Fruit fly (Drosophila melanogaster) whole organism, larva: ENCODE results near the gene CG15930.

ENCODE experiments used
- noc ChIP-seq: fragments of 200-800 bp; sonication (Bioruptor generic); optimal IDR thresholded peaks from 3 replicates; lab custom pipeline; 2019; ENCODE audit warnings: missing biosample characterization, mild to moderate bottlenecking, missing genetic modification characterization, moderate library complexity

Gene CG15930

DNA sequence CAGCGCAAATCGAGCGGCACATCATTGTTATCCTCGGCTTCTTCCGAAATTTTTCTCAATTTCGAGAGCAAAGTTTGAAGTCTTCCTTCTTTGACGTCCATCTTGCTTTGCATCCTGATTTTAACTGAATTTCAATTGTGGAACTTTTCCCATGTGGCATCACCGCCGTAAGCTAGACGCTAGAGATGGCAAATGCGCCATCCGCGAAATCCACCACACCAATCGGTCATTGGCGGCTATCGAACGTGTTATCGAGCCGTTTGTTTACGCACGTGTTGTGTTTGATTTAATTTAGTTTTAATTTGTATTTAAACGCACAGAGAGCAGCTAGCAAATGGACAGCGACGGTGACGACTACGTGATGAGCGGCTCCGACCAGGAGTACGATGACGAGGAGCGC is at the start of gene CG15930, which contains the start of gene Sas10:
CG15930 (minus strand) TSS at position 126 of the 400 bp plus-strand sequence.
Sas10 (plus strand) TSS at position 240 of the 400 bp plus-strand sequence.
- TF ChIP-seq noc = no peak

DNA sequence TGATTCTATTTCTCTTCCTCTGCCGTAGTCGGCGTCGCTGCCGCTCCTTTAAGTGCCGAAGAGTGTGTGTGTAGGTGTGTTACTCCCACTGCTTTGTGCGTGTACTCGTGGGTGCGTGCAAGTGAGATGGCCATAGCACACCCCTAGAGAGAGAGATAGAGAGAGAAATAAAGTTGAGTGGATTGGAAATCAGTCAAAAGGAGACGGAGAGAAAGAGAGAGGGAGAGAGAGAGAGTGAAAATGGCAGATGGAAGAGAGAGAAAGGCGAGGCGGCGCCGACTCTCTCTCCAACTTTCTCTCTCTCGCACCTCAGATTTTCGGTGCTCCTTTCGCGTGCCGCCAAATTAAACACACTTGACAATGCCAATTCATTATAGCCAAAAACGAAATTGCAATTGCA is 46.9 kb upstream of the CG15930 start:
- no peak for TF ChIP-seq noc

DNA sequence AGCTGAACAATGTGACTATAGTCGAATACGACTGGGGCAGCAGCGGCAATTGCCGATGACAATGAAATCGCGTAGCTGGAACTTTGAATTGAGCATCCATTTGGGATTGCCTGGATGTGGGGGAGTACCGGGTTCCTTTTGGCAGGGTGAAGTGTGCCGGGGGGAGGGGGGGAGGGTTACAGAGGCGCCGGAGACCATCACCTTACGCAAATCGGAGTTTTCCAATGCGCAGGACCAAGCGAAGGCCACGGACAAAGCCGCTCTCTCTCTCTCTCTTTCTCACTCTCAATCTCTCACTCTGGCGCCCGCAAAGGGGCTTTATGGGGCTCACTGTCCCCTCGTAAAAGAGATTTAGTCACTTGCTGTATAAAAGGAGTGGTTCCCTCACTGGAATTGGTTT is 46.0 kb upstream of the CG15930 start:
- no peak for TF ChIP-seq noc

DNA sequence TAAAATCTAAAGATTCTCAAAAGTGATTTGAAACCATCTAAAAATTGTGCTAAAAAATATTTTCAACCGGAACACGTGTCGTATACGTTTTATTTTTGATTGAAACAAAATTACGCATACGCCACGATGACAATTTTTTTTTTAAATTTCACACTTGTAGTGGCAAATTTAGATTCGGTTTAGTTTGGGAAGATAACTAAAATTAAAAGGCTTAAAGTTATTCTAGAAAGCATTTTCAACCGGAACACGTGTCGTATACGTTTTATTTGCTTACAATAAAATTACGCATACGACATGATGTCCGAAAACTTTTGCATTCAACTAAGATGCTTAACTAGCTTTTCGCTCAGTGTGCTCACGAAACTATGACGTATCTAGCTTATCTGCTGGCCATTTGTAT is 41.7 kb upstream of the CG15930 start:
- no peak for TF ChIP-seq noc

DNA sequence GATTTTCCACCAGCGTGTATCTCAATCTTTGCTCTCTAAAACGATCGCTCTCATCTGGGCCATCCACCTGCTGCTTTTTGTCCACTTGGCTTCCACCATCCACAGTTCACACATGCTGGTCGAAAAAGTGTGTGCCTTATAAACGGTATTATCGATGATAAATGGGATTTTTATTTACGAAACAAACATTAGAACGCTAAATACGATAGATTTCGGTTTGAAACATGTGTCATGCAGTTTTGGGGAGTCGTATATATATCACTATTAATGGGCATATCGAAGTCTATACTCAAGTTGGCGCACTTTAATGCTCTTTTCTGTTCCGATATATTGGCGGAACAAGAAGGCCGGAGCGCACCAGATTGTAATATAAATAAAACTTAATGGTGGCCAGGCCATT is 39.9 kb upstream of the CG15930 start:
- no peak for TF ChIP-seq noc

DNA sequence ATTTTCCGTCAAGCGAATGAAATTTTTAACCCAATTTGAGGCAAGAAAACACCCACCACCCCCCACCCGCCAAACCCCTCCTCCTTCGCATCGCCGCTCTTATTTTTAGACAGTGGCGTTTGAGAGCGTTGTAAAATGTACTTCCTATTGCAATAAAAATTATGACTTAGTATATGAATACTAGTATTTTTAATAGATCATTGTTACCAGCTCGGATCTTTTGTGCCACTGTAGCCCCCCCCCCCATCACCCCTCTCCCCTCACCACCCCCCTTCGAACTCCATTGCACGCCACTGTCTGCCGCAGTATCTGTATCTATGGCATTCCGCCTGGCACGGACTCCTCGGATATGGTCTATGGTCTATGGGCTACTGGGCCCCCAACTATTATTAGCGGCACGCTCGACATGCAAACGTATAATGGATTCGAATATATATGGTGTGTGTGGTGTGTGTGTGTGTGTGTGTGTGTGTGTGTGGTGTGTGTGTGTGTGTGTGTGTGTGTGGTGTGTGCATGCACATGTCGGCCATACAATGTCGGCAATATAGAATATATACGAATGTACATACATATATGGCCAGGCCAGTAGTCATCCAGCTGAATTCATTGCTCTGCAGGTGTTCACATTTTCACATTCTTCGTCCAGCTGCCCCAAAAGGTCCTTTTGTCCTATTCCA is 32.9 kb upstream of the CG15930 start:
- no peak for TF ChIP-seq noc

DNA sequence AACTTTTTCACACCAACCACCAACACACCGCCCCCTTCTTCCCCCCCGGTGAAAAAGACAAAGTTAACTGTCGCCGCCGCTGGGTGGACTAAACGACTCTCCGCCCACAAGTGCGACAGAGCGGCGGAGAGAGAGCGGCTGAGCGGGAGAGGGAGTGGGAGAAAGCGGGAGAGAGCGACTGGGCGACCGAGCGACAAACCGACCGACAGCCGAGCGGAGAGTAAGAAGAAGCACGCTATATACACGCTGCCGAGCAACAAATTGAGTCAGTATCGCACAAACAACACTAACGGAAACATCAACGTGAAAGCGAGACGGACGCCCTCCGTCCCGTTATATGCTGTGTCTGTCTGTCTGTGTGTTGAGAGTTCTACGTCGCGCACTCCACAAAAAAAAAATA is 22.9 kb upstream of the CG15930 start, which contains the start of gene SK:
SK (plus strand) TSS at position 267 of the 400 bp plus-strand sequence.
- no peak for TF ChIP-seq noc

DNA sequence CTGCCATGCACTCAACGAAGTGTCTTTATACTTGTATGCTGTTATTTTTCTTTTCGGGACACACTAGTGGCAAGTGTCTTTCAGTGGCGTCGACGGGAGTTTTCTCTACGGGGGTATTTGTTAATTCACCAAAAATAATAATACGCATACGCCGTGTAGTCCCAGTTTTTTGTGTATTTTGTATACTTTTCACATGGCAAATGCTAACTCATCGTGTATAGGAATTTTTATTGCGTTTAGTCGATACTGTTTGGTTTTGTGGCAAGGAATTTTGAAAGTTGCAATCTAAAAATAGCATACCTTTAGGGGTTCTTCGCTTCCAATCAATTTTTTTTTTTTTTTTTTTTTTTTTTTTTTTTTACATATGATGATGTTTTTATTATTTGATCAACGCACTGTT is 21.3 kb upstream of the CG15930 start:
- no peak for TF ChIP-seq noc

DNA sequence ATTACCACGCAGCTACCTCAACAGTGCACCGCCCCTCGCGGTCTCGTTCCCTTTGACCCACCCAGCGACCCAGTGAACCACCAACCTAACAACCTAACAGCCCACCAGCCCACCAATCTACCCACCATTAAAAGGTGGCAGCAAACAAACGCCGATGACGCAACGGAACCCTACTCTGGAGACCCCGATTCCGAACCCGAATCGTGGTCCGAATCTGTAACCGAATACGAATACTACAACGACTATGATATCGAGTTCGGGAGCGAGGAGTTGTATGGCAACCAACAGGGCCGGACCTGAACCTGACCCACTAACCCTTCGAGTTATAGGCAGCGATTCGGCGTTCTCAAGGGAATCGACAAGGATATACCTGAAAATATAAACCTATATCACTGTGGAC is 20.2 kb upstream of the CG15930 start:
- no peak for TF ChIP-seq noc

DNA sequence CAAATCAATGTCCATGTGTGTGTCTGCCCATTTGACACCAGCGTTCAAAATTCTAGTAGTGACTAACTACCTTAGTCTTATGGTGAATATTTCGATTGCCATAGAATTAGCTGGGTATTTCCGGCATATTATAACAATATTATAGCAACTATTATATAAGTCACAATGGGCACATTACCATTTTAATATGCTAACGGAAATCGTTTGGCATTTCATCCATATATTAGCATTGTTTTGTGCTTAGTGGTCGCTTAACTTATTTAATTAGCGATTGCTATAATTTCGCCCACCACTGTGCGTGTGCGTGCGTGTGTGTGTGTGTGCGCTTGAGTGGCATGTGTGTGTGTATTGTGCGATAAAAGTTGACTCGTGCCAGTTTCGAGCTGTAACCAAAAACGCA is 19.6 kb upstream of the CG15930 start:
- peak; percentile 68 for TF ChIP-seq noc

DNA sequence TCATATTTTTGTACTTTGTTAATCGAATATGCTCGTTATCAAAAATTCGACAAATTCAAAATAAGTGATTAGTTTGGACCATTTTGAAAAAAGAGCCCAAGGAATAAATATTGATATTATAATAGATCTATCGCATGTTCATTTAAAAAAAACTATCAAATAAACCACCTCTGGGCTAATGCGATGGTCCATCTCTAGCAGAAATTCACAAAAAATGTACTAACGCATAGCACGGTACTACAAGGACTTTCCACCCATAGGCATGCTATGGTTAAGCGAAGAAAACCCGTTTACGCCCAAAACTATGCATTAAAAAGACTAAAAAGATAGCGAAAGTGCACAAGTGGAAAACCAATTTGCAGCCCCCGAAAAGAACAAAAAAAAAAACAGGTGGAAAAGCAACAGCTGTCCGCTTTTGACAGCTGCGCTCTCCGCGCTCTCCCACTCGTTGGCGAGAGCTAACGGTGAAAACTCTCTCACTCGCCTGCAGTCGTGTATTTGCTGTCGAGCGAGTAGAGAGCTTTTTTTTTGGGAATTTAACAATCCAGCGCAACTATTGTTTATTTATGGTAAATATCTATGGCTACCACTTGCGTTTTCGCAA is 15.3 kb upstream of the CG15930 start, which contains the start of gene CanB:
CanB (plus strand) TSS at position 241 of the 604 bp plus-strand sequence.
- TF ChIP-seq noc = no peak

DNA sequence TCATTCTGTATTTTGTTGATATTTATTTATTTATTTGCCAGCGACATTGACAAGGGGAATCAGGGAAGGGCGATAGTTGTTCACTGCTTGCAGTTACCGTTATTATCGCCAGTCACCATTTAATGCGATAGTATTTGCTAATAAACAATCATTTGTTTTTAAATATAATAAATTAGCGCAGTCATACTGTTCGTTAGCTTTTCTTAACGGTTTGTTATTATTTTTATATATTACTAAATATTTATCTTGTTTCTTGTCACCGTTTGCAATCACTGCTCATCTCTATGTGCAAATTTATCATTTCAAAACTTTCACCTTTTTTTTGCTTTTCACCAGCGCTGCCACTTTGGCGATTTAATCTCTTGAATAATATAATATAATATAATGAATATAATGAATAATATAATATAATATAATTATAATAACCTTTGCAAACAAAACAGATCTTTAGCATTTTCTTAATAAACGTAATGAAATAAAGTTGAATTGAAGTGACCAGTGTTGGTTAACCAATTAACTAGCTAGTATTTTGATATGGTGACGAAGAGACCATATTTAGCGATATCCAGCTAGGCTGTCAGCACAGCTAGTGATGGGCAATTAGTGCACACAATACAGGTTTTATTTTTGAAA is 12.3 kb upstream of the CG15930 start, which contains the start of the genes CG3309 and XRCC1:
CG3309 (minus strand) TSS at position 82 of the 633 bp plus-strand sequence.
XRCC1 (plus strand) TSS at position 611 of the 633 bp plus-strand sequence.
- TF ChIP-seq noc = peak; percentile 5

DNA sequence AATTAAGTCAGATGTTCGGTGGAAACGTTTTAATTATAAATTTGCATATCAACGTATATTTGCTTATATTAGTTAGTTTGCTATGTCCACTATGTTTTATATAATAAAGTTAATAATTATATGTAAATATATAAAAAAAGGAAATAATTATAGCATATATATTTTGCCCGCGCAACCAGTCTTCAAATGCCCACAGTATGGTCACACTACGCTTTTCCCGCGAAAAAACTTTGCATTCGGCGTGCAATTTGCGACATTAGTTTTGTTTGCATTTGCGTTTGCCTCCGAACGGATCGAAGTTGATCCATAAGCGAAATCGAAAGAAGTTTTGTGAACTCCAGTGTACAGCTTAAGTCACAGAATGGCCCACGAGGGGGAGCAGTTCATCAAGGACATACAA is 6.5 kb upstream of the CG15930 start, which contains the start of gene Mcm3:
Mcm3 (plus strand) TSS at position 220 of the 400 bp plus-strand sequence.
- no peak for TF ChIP-seq noc

DNA sequence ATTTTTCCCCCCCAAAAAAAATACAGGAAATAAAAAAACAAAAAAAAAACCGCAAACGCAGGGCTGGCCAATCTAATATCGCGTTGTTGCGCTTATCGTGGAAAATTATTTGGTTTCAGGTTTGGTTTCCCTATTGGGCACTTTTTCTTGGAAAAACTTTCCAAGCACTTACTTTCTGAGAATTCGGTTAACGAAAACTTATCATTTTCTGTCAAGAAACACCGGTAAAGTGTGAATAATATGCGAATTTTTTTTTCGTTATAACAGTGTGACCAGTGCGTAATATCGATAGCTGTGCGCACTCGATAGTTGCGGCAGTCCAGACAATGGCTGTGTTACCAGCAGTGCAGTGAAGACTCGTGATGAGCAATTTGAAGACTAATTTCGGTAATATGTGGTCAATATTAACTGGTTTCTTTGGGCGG is 5.4 kb upstream of the CG15930 start, which contains the start of gene Rnp4F:
Rnp4F (minus strand) TSS at position 238 of the 425 bp plus-strand sequence.
- TF ChIP-seq noc = peak; percentile 68

DNA sequence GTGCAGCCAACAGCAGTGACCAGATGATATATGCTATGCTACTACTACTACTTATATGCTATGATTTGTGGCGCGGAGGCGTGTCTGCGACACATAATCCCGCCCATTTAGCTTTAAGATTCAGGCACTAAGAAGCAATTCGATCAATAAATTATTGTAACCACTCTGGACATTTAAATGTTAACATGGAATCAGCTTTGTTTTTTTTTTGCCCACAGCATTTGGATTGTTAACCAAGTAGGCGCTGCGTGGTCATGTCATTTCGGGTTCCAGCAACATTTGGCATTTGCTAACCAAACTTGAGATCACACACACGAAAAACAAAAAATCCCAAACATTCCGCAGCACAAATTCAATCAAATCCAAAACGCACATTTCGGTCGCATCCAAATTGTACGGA is 4.1 kb downstream of the CG15930 start, which contains the start of gene CG4198:
CG4198 (plus strand) TSS at position 301 of the 400 bp plus-strand sequence.
- TF ChIP-seq noc = no peak

DNA sequence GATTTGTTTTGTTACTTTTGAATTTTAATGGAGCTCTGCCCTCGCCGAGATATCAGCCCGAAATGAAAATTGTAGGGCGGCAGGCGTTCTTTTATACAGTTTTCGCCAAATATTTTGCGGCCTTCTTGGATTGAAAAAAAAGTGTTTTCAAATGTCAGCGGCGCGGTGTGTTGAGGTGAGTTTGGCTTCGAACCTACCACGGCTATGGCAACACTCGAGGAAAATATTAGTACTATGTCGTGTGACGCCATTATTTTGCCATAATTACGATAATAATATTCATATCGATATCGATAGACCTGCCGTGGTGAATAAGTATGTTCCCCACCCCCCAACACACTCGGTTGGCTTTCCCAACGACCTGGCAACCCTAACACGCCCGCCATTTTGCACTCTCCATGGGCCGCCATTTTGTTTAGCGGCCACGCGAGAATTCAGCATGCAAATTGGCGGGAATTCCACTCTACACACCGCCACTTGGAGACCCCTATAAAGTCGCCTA is 5.2 kb downstream of the CG15930 start, which contains the start of the genes TrxT and dhd:
TrxT (minus strand) TSS at position 51 of the 502 bp plus-strand sequence.
dhd (plus strand) TSS at position 334 of the 502 bp plus-strand sequence.
- TF ChIP-seq noc = no peak

DNA sequence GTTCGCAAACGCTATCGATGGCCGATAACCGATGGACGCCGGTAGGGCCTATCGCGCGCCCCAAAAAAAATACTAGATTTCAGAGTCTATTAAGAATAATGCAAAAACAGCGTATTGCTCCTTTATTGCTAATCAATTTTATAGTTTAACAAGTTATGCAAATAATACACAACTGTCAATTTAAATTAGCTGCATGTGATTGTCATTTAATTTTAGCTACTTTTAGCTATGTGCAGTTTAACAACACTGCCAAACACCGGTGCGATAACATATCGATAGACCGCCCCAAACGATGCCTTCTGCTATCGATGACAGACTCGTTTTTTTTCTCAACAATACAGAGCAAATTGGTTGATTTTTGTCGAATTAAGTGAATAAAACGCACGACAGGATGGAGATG is 8.1 kb downstream of the CG15930 start, which contains the start of the genes Cdk7 and snf:
Cdk7 (minus strand) TSS at position 21 of the 400 bp plus-strand sequence.
snf (plus strand) TSS at position 280 of the 400 bp plus-strand sequence.
- TF ChIP-seq noc = no peak
